Worm (Caenorhabditis elegans) whole organism, L4/young adult: ENCODE data around the gene mig-6.

Experiments used
- W03F9.2 ChIP-seq: fragments of 150-350 bp; optimal IDR thresholded peaks from 2 replicates; lab custom pipeline; 2014; ENCODE audit warnings: missing biosample characterization, missing genetic modification characterization
- dao-5 ChIP-seq: sonication (generic microtip); optimal IDR thresholded peaks from 2 replicates; lab custom pipeline; 2016; ENCODE audit warnings: missing genotype, missing genetic modification characterization, moderate library complexity, missing compliant biosample characterization
- him-1 ChIP-seq: sonication (generic microtip); optimal IDR thresholded peaks from 2 replicates; lab custom pipeline; 2016; ENCODE audit warnings: missing genotype, missing genetic modification reagents, missing genetic modification characterization, missing compliant biosample characterization

mig-6 gene

ce11 chrV:7839485-7839884 lies 12.5 kb downstream of the mig-6 start, which contains the start of gene C37C3.12:
Gene C37C3.12 (minus strand): TSS chrV:7839585.
- no peak for TF ChIP-seq dao-5 (tag; lab: Kevin White, UChicago)
- no peak for TF ChIP-seq him-1
- TF ChIP-seq W03F9.2 (tag; lab: Kevin White, UChicago): no peak

DNA sequence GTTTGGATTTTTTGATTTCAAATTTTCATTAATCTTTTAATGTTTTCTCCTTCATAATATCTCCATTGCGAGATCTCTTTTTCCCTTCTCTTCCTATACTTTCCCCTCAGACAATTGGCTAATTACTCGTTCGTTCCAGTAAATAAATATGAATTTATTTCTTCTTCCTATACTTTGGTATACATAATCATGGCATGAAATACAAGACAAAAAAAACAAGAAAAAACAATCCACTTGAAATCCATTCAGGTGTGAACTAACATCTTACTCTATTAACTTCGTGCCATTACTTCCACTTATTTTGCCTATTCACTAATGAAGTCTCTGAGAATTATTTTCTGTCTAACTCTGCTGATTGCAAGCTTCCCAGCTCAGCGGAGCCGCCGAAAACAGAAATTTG lies 15.2 kb downstream of the mig-6 start, which contains the start of gene grd-8:
Gene grd-8 (plus strand): TSS at position 301 of the 400 bp plus-strand sequence.
- TF ChIP-seq W03F9.2 (tag; lab: Kevin White, UChicago) (no peak), him-1 (no peak), dao-5 (tag; lab: Kevin White, UChicago) (no peak)

DNA sequence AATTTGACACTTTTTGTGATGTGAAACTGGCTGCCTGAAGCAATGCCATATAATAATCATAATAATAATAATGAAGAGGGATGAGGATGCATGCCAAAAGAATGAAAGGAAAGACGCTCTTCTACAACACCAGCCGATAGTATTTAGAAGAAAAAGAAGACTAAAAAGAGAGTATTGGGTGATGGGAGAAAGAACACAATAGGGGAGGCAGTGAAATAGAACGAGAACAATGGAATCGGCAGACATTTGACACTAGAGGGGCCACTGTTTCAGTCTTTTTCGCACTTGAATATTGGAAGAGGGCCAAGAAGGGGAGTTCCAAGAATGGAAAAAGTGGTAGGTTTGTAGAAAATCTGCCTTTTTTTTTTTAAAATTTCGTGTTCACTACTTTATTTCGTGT lies 20.2 kb downstream of the mig-6 start, which contains the start of gene memo-1:
Gene memo-1 (minus strand): TSS at position 2 of the 400 bp plus-strand sequence.
- TF ChIP-seq him-1: no peak
- no peak for TF ChIP-seq W03F9.2 (tag; lab: Kevin White, UChicago)
- no peak for TF ChIP-seq dao-5 (tag; lab: Kevin White, UChicago)

DNA sequence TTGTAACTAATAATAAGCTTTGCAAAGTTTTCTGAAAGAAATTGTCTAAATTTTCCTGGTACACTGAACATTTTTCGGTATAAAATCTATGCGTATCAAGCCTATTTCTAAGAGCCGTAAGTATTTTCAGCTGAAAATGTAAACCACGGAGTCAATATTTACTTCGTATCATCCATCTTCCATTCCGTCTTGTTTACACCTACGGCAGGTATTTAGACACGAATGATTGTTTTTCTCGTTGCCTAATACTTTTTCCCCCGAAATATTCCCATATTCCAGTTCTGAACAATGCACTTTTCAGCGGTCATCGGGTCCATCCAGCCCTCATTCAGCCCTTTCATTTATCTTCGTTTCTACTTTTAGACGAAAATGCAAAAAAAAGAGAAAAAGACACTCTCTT lies 20.7 kb downstream of the mig-6 start:
- TF ChIP-seq him-1: no peak
- TF ChIP-seq W03F9.2 (tag; lab: Kevin White, UChicago): no peak
- no peak for TF ChIP-seq dao-5 (tag; lab: Kevin White, UChicago)

ce11 chrV:7848251-7848650 lies 21.2 kb downstream of the mig-6 start:
- no peak for TF ChIP-seq dao-5 (tag; lab: Kevin White, UChicago)
- no peak for TF ChIP-seq W03F9.2 (tag; lab: Kevin White, UChicago)
- no peak for TF ChIP-seq him-1

DNA sequence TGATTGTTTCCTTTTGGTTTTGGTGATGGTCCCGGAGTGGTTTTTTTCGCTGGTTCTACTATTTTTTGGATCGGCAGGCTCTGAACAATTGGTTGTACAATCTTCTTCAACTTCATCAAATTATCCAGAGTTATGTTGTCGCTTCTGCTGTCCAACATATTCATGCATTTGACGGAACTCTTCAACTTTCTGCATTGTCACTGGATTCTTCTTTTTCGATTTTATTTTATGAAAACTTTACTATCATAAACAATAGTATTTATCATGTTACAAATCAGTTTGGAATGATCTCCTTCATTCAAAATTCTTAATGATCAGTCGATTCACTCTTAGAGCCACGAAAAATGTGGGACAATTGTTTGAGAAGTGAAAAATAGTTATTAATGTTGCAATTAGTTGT lies 25.1 kb downstream of the mig-6 start:
- TF ChIP-seq W03F9.2 (tag; lab: Kevin White, UChicago) (no peak), him-1 (no peak), dao-5 (tag; lab: Kevin White, UChicago) (no peak)

ce11 chrV:7853900-7854299 lies 26.9 kb downstream of the mig-6 start:
- TF ChIP-seq W03F9.2 (tag; lab: Kevin White, UChicago): peak; percentile 59
- TF ChIP-seq dao-5 (tag; lab: Kevin White, UChicago): no peak

DNA sequence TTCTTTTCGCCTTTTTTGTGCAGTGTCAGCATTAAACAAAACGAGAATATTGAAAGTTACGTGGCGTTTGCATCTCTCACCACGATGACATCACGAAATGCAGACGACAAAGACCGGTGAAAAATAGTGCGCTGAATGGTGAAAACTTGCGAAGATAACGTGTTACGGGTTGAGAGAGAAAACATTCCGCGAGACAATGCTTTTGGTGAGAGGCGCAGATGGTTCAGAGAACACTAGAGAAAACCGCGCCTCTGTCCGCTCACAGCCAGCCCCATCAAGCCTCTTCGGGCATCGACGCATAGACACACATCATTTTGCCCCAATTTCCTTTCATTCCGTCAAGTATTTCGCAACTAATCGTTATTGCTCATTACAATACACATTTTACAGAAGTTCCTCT lies 27.6 kb downstream of the mig-6 start, which contains the start of the genes C37C3.9 and C37C3.18:
Gene C37C3.9 (minus strand): TSS at position 98 of the 400 bp plus-strand sequence.
Gene C37C3.18 (plus strand): TSS at position 391 of the 400 bp plus-strand sequence.
- TF ChIP-seq W03F9.2 (tag; lab: Kevin White, UChicago) (peak; percentile 31), him-1 (no peak), dao-5 (tag; lab: Kevin White, UChicago) (no peak)

DNA sequence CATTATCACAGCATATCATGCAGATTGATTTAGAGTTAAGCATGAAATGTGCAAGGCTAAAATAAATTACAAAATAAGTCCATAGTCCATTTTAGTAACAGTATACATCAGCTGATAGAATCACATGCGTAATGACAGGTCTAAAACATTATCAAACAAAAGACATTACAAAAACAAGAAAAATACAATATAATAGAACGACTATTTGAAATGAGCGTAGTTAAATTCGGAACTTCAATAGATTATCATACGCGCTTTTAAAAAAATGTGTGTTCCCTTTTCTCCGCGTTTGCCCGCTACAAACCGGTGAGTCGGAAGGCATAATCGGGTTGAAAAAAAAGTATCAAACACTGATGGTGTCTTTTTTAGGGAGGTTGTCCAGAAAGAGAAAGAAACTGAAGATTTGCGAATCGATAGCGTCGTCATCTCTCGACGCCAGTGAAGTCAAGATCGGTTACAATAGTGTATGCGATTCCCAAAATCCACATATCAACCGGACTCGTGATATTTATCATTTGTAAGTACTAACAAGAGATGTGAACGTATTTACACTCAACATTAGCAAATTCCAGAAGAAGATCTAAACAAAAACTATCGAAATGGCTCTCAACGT lies 28.5 kb downstream of the mig-6 start, which contains the start of gene C37C3.2:
Gene C37C3.2 (plus strand): TSS at position 563 of the 613 bp plus-strand sequence.
- TF ChIP-seq W03F9.2 (tag; lab: Kevin White, UChicago) (no peak), him-1 (no peak), dao-5 (tag; lab: Kevin White, UChicago) (no peak)

DNA sequence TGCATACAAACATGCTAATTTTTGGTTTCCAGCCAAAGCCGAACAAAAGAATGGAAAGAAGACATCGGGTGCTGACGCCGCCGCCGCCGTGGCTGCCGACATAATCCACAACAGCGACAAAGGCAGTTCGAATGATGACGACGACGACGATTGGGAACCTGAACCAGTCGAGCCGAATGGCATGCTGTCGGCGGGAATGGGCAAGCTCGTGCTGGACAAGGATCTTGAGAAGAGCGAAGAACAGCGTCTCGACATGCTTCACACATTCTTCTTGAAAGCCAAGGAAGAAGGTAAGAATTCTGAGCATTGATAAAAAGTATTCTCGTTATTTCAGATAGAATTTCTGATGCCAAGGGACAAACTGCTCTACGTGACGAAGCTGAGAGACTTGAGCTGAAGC lies 29.6 kb downstream of the mig-6 start:
- TF ChIP-seq him-1 (no peak), W03F9.2 (tag; lab: Kevin White, UChicago) (no peak), dao-5 (tag; lab: Kevin White, UChicago) (no peak)

DNA sequence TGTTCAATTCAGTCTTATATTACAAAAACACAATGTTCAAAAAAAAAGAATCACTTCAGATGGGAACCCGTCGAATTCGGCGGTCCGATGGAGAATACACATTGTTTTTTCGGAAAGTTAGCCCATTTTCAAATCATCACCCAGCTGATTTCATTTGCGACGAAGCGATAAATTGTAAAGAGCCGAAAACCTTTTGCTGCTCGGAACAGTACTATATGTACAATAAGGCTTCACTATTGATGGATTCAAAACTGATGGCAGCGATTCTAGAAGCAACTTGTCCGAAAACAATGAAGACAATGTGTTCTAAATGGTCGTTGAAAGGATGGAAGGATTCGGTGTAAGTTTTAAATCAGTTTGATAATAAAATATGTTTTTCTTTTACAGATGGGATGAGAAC lies 30.9 kb downstream of the mig-6 start, which contains the start of gene C37C3.1:
Gene C37C3.1 (plus strand): TSS at position 33 of the 400 bp plus-strand sequence.
- no peak for TF ChIP-seq him-1
- TF ChIP-seq dao-5 (tag; lab: Kevin White, UChicago): no peak
- no peak for TF ChIP-seq W03F9.2 (tag; lab: Kevin White, UChicago)

DNA sequence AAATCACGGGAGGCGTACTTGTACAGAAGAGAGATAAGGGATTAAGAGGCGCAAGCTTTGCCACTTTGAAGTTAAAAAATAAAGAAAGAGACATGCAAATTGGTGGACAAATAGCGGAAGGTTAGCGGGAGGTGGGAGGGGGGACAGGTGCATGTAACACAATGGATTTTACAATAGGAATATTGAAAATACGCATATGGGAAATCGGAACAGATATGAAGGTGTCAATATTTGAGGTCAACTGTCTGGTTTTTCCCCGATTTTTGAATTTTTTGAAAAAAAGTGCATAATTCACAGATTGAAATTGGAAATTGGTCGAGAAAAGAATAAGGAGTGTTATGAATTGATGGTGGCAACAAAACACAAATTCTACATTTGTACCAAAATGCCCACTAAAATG lies 34.8 kb downstream of the mig-6 start, which contains the start of gene C37C3.17:
Gene C37C3.17 (minus strand): TSS at position 101 of the 400 bp plus-strand sequence.
- TF ChIP-seq W03F9.2 (tag; lab: Kevin White, UChicago) (no peak), dao-5 (tag; lab: Kevin White, UChicago) (no peak), him-1 (no peak)

DNA sequence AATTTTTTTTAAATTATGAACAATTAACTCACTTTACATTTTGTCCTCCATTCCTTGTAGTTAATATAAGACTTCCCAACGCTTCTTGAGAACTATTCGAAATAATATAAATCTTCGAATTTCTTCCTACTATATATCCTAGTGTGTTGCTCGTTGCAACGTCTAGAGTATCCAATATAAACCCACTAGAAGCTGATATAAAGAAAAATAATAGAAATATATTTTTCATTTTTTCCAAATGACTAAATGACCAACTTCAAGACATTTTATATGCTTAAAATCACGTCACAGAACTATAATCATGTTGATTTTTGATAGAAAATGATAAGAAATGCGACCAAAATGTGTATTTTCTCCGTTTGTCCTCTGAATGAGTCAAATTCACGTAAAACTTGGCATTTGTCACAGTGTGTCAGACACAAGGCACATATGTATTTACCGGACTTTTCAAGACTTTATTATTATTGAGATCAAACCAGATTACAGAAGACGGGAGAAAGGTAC lies 36.1 kb downstream of the mig-6 start, which contains the start of gene C37C3.10:
Gene C37C3.10 (minus strand): TSS at position 51 of the 504 bp plus-strand sequence.
- no peak for TF ChIP-seq him-1
- no peak for TF ChIP-seq W03F9.2 (tag; lab: Kevin White, UChicago)
- no peak for TF ChIP-seq dao-5 (tag; lab: Kevin White, UChicago)

DNA sequence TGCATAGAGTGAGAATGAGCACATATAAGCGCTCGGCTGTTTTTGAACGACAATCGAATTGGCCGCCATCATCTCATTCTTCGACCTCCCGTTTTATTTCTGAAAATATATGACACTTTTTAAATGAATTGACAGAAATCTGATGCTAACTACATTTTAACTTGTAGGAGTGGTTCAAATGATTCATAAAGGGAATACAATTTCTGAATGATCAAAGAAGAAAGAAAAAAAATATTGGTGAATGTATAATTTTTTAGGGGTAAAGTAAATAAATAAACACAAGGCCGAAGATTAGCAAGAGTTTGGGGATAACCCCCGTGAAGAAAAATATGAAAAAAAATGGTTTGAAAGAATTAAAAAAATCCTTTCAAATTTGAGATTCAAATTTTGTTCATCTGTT lies 37.6 kb downstream of the mig-6 start, which contains the start of gene C37C3.11:
Gene C37C3.11 (minus strand): TSS at position 101 of the 400 bp plus-strand sequence.
- TF ChIP-seq W03F9.2 (tag; lab: Kevin White, UChicago) (no peak), dao-5 (tag; lab: Kevin White, UChicago) (no peak), him-1 (no peak)
